Worm (Caenorhabditis elegans) whole organism, early embryonic: ENCODE measurements around the gene srh-99.

ENCODE experiments used
- B0310.2 ChIP-seq: sonication (generic microtip); optimal IDR thresholded peaks from 2 replicates; lab custom pipeline; 2016; ENCODE audit warnings: mild to moderate bottlenecking, missing genetic modification characterization, missing compliant biosample characterization
- F13C5.2 ChIP-seq: sonication (generic microtip); optimal IDR thresholded peaks from 2 replicates; lab custom pipeline; 2017; ENCODE audit warnings: mild to moderate bottlenecking, missing genetic modification characterization, inconsistent platforms, missing compliant biosample characterization
- aly-1 ChIP-seq: sonication (generic microtip); optimal IDR thresholded peaks from 2 replicates; lab custom pipeline; 2016; ENCODE audit warnings: missing genetic modification characterization, missing compliant biosample characterization
- ama-1 ChIP-seq: fragments of 150-350 bp; optimal IDR thresholded peaks from 2 replicates; lab custom pipeline; 2014
- ceh-13 ChIP-seq: fragments of 200-800 bp; sonication (Bioruptor generic); optimal IDR thresholded peaks from 2 replicates; lab custom pipeline; 2018; ENCODE audit warnings: mild to moderate bottlenecking, missing genetic modification characterization, missing compliant biosample characterization
- ceh-36 ChIP-seq: sonication (generic microtip); optimal IDR thresholded peaks from 2 replicates; lab custom pipeline; 2016; ENCODE audit warnings: missing genetic modification characterization, inconsistent platforms, missing compliant biosample characterization
- ets-7 ChIP-seq: sonication (generic microtip); optimal IDR thresholded peaks from 2 replicates; lab custom pipeline; 2016; ENCODE audit warnings: missing genotype, missing genetic modification characterization, missing compliant biosample characterization
- flt-1 ChIP-seq: fragments of 200-800 bp; sonication (Bioruptor generic); IDR thresholded peaks from 2 replicates; pipeline ENCODE4 v1.3.6; 2022; ENCODE audit warnings: missing genetic modification characterization, missing compliant biosample characterization
- hmbx-1 ChIP-seq: sonication (generic microtip); optimal IDR thresholded peaks from 2 replicates; lab custom pipeline; 2016; ENCODE audit warnings: mild to moderate bottlenecking, missing genetic modification characterization, missing compliant biosample characterization
- hmg-4 ChIP-seq: fragments of 200-800 bp; sonication (Bioruptor generic); optimal IDR thresholded peaks from 2 replicates; lab custom pipeline; 2018; ENCODE audit warnings: mild to moderate bottlenecking, missing genetic modification characterization, missing compliant biosample characterization
- hnd-1 ChIP-seq: sonication (generic microtip); optimal IDR thresholded peaks from 2 replicates; lab custom pipeline; 2016; ENCODE audit warnings: missing genetic modification characterization, missing compliant biosample characterization
- pes-1 ChIP-seq: fragments of 200-800 bp; sonication (Bioruptor generic); IDR thresholded peaks from 2 replicates; pipeline ENCODE4 v1.3.6; 2022; ENCODE audit warnings: missing genetic modification reagents, missing genetic modification characterization, missing compliant biosample characterization
- scrt-1 ChIP-seq: fragments of 200-800 bp; sonication (Bioruptor generic); IDR thresholded peaks from 2 replicates; pipeline ENCODE4 v1.3.6; 2022; ENCODE audit warnings: missing genetic modification characterization, missing compliant biosample characterization
- sea-1 ChIP-seq: fragments of 200-800 bp; sonication (Bioruptor generic); conservative IDR thresholded peaks from 2 replicates; pipeline ENCODE4 v1.3.6; 2022; ENCODE audit warnings: missing genetic modification characterization, missing compliant biosample characterization
- tbx-11 ChIP-seq: fragments of 200-800 bp; sonication (Bioruptor generic); IDR thresholded peaks from 2 replicates; pipeline ENCODE4 v1.3.6; 2022; ENCODE audit warnings: missing genetic modification characterization, missing compliant biosample characterization
- tbx-37 ChIP-seq: fragments of 200-800 bp; sonication (Bioruptor generic); conservative IDR thresholded peaks from 2 replicates; pipeline ENCODE4 v1.3.6; 2022; ENCODE audit warnings: missing genetic modification reagents, missing genetic modification characterization, missing compliant biosample characterization
- tra-4 ChIP-seq: sonication (generic microtip); optimal IDR thresholded peaks from 2 replicates; lab custom pipeline; 2017; ENCODE audit warnings: missing genetic modification characterization, missing compliant biosample characterization

The srh-99 gene

DNA sequence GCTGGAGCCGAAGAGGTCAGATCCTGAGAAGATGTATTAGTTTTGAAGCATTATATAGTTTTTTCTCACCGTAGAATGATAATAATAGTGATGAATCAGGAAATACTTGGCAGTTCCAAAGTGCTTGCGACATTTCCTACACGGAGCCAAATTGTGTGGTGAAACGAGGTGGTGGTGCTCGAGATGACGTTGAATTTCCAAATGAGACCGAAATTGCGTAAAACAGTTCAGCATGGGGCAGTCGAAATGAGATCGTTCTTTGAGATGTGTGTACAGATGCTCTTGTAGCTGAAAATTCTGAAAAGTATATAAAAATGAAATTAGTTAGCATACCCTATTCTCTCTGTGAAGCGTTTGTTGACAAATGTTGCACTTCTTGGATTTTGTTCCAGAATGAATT lies 11.6 kb upstream of the srh-99 start, which contains the start of gene C46E10.8:
C46E10.8 (minus strand) TSS at position 101 of the 400 bp plus-strand sequence.
- no peak for TF ChIP-seq hmg-4 (GFP tag; lab: Kevin White, UChicago)
- TF ChIP-seq B0310.2: no peak
- TF ChIP-seq hnd-1 (tag; lab: Kevin White, UChicago): no peak
- TF ChIP-seq flt-1: no peak
- TF ChIP-seq ceh-13 (GFP tag; lab: Kevin White, UChicago): no peak
- TF ChIP-seq tbx-11: no peak
- TF ChIP-seq tbx-37 (GFP tag; lab: Robert Waterston, UW): no peak
- no peak for TF ChIP-seq pes-1 (GFP tag; lab: Robert Waterston, UW)
- TF ChIP-seq scrt-1: no peak
- TF ChIP-seq ets-7 (tag; lab: Kevin White, UChicago): no peak
- no peak for TF ChIP-seq ceh-36 (tag; lab: Kevin White, UChicago)
- TF ChIP-seq ama-1: no peak
- no peak for TF ChIP-seq aly-1 (tag; lab: Kevin White, UChicago)
- no peak for TF ChIP-seq sea-1
- no peak for TF ChIP-seq F13C5.2
- TF ChIP-seq tra-4 (tag; lab: Kevin White, UChicago): no peak
- no peak for TF ChIP-seq hmbx-1 (tag; lab: Kevin White, UChicago)

DNA sequence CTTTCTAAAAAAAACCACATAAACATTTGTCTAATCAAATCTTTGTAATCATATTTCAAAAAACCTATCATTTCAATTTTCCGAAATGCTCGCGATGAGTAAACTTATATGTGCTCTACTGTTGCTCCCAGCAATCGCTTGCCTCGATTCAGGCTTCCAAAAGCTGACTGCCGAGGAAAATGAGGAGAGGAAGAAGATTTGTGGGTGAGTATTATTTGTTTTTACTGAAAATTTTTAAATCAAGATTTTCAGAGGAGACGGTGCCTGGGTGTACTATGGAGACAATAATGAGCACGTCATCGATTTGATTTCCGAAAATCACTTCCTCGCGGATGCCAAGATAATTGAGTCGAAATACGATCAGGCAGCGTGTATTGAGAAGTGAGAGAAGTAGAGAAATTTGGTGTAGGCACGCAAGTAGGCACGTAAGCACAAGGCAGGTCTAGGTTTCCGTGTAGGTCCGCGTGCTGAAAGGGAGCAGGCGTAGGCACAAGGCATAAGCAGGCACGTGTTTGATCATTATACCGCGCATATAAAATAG lies 7.9 kb upstream of the srh-99 start, which contains the start of gene C46E10.1:
C46E10.1 (plus strand) TSS at position 51 of the 541 bp plus-strand sequence.
- TF ChIP-seq aly-1 (tag; lab: Kevin White, UChicago) (no peak), tra-4 (tag; lab: Kevin White, UChicago) (no peak), tbx-37 (GFP tag; lab: Robert Waterston, UW) (no peak), ceh-36 (tag; lab: Kevin White, UChicago) (no peak), ceh-13 (GFP tag; lab: Kevin White, UChicago) (no peak), tbx-11 (no peak), sea-1 (no peak), hmbx-1 (tag; lab: Kevin White, UChicago) (no peak), flt-1 (no peak), F13C5.2 (no peak), B0310.2 (no peak), ama-1 (no peak), ets-7 (tag; lab: Kevin White, UChicago) (no peak), hnd-1 (tag; lab: Kevin White, UChicago) (no peak), scrt-1 (no peak), hmg-4 (GFP tag; lab: Kevin White, UChicago) (no peak), pes-1 (GFP tag; lab: Robert Waterston, UW) (no peak)

DNA sequence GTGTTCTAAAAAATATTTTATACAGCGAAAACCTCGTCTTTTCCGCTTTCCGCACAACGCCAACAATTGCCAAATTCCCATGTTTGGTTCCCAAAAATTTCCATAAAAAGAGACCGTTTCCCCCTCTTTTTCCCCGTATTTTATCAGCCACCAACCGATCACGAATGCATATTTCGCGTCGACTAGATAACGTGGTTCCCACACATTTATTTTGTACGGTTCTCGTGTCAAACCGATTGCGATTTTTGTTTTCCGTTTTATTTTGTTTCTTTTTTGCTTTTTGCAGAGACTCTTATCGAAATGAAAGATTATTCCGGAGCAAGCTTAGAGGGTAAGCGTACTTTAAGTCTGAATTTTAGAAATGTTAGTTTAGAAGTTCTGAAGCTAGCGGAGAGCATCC lies 4.7 kb upstream of the srh-99 start, which contains the start of gene C46E10.3:
C46E10.3 (plus strand) TSS at position 301 of the 400 bp plus-strand sequence.
- no peak for TF ChIP-seq scrt-1

DNA sequence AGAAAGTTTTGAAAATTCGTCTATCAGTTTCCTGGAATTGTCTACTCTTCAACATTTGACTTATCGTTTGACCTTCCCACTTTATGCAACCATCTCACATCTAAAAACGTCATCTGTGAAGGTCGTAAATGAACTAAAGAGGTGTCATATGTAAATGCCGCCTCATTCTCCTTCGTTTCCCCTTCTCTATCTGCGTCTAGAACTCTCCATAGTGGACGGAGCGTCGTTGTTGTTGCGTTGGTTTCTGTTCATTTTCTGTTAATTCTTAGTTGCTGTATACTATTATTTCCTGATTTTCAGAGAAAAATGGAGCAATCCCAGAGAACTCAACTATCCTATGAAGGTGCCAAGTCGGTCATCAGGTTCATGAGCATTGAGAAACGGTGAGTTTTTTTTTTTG lies 606 bp upstream of the srh-99 start, which contains the start of gene fbxc-52:
fbxc-52 (plus strand) TSS at position 301 of the 400 bp plus-strand sequence.
- TF ChIP-seq ceh-36 (tag; lab: Kevin White, UChicago) (no peak), tbx-11 (no peak), B0310.2 (no peak), ceh-13 (GFP tag; lab: Kevin White, UChicago) (no peak), hmg-4 (GFP tag; lab: Kevin White, UChicago) (no peak), tra-4 (tag; lab: Kevin White, UChicago) (no peak), scrt-1 (no peak), hmbx-1 (tag; lab: Kevin White, UChicago) (no peak), flt-1 (no peak), tbx-37 (GFP tag; lab: Robert Waterston, UW) (no peak), F13C5.2 (no peak), ama-1 (no peak), hnd-1 (tag; lab: Kevin White, UChicago) (no peak)

DNA sequence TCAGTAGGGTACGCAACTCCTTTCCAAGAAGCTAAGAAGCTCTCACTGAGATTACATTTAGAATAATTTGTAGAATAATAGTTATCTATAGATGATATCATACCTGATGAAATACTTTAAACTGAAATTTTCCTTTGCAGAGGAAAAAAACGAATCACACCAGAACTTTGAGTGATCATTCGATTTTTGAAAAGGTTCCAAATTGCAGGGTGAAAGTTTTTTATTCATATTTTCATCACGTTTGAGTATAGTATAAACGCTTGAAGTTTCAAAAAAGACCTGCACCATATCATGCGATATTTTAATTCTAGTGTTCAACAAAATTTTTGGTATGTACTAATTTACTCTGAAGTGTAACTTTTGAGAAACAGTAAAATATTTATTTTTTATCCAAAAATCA lies 1.8 kb downstream of the srh-99 start, which contains the start of gene srh-100:
srh-100 (minus strand) TSS at position 101 of the 400 bp plus-strand sequence.
- TF ChIP-seq hmbx-1 (tag; lab: Kevin White, UChicago): no peak
- TF ChIP-seq ama-1: no peak
- TF ChIP-seq sea-1: no peak
- TF ChIP-seq tra-4 (tag; lab: Kevin White, UChicago): no peak
- no peak for TF ChIP-seq hmg-4 (GFP tag; lab: Kevin White, UChicago)
- TF ChIP-seq ceh-36 (tag; lab: Kevin White, UChicago): no peak
- TF ChIP-seq B0310.2: no peak
- TF ChIP-seq aly-1 (tag; lab: Kevin White, UChicago): no peak
- no peak for TF ChIP-seq F13C5.2
- TF ChIP-seq flt-1: no peak

DNA sequence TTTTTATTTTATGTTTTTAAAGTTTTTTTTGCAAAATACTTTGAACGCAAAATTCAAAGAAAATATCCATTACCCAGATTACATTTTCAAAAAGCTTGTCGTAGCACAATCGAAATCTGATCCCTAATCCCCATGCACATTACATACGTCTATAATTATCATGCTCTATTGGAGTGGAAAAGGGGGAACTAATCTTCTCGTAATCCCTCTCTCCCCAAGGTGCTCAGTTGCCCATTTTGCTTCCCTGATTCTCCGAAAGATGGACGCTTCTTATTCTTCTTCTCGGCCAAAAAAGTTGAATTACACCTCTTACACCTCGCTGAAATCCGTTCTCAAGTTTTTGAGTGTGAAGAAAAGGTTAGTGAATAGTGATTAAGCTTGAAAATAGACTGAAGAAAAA lies 5.3 kb downstream of the srh-99 start, which contains the start of gene fbxc-53:
fbxc-53 (plus strand) TSS at position 245 of the 400 bp plus-strand sequence.
- TF ChIP-seq F13C5.2 (no peak), tbx-37 (GFP tag; lab: Robert Waterston, UW) (no peak), scrt-1 (no peak), hnd-1 (tag; lab: Kevin White, UChicago) (no peak), ceh-36 (tag; lab: Kevin White, UChicago) (peak; percentile 51), hmbx-1 (tag; lab: Kevin White, UChicago) (no peak), ceh-13 (GFP tag; lab: Kevin White, UChicago) (no peak)

DNA sequence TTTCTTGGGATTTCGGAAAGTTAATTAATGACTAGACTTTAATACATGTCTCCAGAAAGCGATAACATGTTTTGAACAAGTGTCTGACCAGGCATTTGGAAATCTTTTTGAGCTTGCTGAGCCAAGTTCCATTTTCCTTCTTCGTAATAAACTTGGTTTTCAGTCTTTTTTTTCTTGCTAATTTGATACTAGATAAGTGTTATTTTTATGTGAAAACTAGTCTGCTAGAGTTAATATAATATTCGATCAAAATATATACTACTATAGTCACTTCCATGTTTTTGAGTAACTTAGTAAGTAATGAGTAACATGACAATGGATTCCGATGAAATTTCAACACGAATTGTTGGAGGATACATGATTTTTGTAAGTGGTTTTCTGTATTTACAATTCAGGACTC lies 7.1 kb downstream of the srh-99 start, which contains the start of gene srx-110:
srx-110 (plus strand) TSS at position 301 of the 400 bp plus-strand sequence.
- TF ChIP-seq aly-1 (tag; lab: Kevin White, UChicago): no peak
- TF ChIP-seq hmg-4 (GFP tag; lab: Kevin White, UChicago): no peak
- no peak for TF ChIP-seq tra-4 (tag; lab: Kevin White, UChicago)
- TF ChIP-seq tbx-11: no peak
- TF ChIP-seq pes-1 (GFP tag; lab: Robert Waterston, UW): no peak
- TF ChIP-seq tbx-37 (GFP tag; lab: Robert Waterston, UW): no peak
- TF ChIP-seq ceh-13 (GFP tag; lab: Kevin White, UChicago): no peak
- TF ChIP-seq scrt-1: no peak
- TF ChIP-seq sea-1: no peak
- TF ChIP-seq ets-7 (tag; lab: Kevin White, UChicago): no peak
- no peak for TF ChIP-seq flt-1
- no peak for TF ChIP-seq B0310.2
- TF ChIP-seq ceh-36 (tag; lab: Kevin White, UChicago): no peak
- TF ChIP-seq F13C5.2: no peak
- TF ChIP-seq hnd-1 (tag; lab: Kevin White, UChicago): no peak
- no peak for TF ChIP-seq ama-1
- no peak for TF ChIP-seq hmbx-1 (tag; lab: Kevin White, UChicago)
